Worm (Caenorhabditis elegans) whole organism, young adult: ENCODE data around the gene T01C3.3.

Experiments
- B0019.2 ChIP-seq: fragments of 200-800 bp; sonication (Bioruptor generic); conservative IDR thresholded peaks from 2 replicates; pipeline ENCODE4 v1.3.6; 2022; ENCODE audit warnings: missing genetic modification reagents, missing genetic modification characterization, missing compliant biosample characterization
- B0035.1 ChIP-seq: sonication (generic microtip); optimal IDR thresholded peaks from 2 replicates; lab custom pipeline; 2016; ENCODE audit warnings: missing genetic modification characterization, mild to moderate bottlenecking, missing compliant biosample characterization, missing genotype, missing genetic modification reagents
- B0336.3 ChIP-seq: fragments of 200-800 bp; sonication (Bioruptor generic); IDR thresholded peaks from 2 replicates; pipeline ENCODE4 v1.3.6; 2022; ENCODE audit warnings: missing genetic modification characterization, missing compliant biosample characterization
- D2030.7 ChIP-seq: fragments of 200-800 bp; sonication (Bioruptor generic); IDR thresholded peaks from 2 replicates; pipeline ENCODE4 v1.3.6; 2022; ENCODE audit warnings: missing genetic modification reagents, missing genetic modification characterization, missing compliant biosample characterization
- F22D6.2 ChIP-seq: sonication (generic microtip); optimal IDR thresholded peaks from 2 replicates; lab custom pipeline; 2016; ENCODE audit warnings: mild to moderate bottlenecking, missing genetic modification characterization, missing compliant biosample characterization
- F33H1.4 ChIP-seq: fragments of 200-800 bp; sonication (Bioruptor generic); IDR thresholded peaks from 2 replicates; pipeline ENCODE4 v1.3.6; 2022; ENCODE audit warnings: missing genetic modification reagents, missing genetic modification characterization, missing compliant biosample characterization
- F37B4.10 ChIP-seq: fragments of 200-800 bp; sonication (Bioruptor generic); IDR thresholded peaks from 2 replicates; pipeline ENCODE4 v1.3.6; 2022; ENCODE audit warnings: missing genetic modification characterization, missing compliant biosample characterization
- F52B5.7 ChIP-seq: sonication (generic microtip); optimal IDR thresholded peaks from 2 replicates; lab custom pipeline; 2016; ENCODE audit warnings: mild to moderate bottlenecking, missing genetic modification characterization, missing compliant biosample characterization
- F57A8.1 ChIP-seq: fragments of 200-800 bp; sonication (Bioruptor generic); optimal IDR thresholded peaks from 2 replicates; lab custom pipeline; 2018; ENCODE audit warnings: mild to moderate bottlenecking, missing genetic modification characterization, moderate library complexity, missing compliant biosample characterization
- T26A5.8 ChIP-seq: sonication (generic microtip); optimal IDR thresholded peaks from 2 replicates; lab custom pipeline; 2016; ENCODE audit warnings: missing genetic modification characterization, missing compliant biosample characterization
- Y53G8AR.9 ChIP-seq: fragments of 200-800 bp; sonication (Bioruptor generic); conservative IDR thresholded peaks from 2 replicates; pipeline ENCODE4 v1.3.6; 2022; ENCODE audit warnings: missing genetic modification reagents, missing genetic modification characterization, missing compliant biosample characterization
- Y56A3A.18 ChIP-seq: fragments of 200-800 bp; sonication (Bioruptor generic); IDR thresholded peaks from 2 replicates; pipeline ENCODE4 v1.3.6; 2022; ENCODE audit warnings: missing genetic modification reagents, missing genetic modification characterization, missing compliant biosample characterization
- Y79H2A.3 ChIP-seq: fragments of 200-800 bp; sonication (Bioruptor generic); conservative IDR thresholded peaks from 2 replicates; pipeline ENCODE4 v1.3.6; 2022; ENCODE audit warnings: missing genetic modification reagents, missing genetic modification characterization, missing compliant biosample characterization
- Y95B8A.8 ChIP-seq: fragments of 200-800 bp; sonication (Bioruptor generic); IDR thresholded peaks from 2 replicates; pipeline ENCODE4 v1.3.6; 2022; ENCODE audit warnings: missing genetic modification reagents, missing genetic modification characterization, missing compliant biosample characterization
- ZK185.1 ChIP-seq: sonication (generic microtip); optimal IDR thresholded peaks from 2 replicates; lab custom pipeline; 2016; ENCODE audit warnings: mild to moderate bottlenecking, missing genetic modification characterization, missing compliant biosample characterization; ENCODE audit not compliant: poor library complexity, severe bottlenecking
- akir-1 ChIP-seq: fragments of 200-800 bp; sonication (Bioruptor generic); optimal IDR thresholded peaks from 2 replicates; lab custom pipeline; 2018; ENCODE audit warnings: mild to moderate bottlenecking, missing genetic modification characterization, moderate library complexity, missing compliant biosample characterization
- aptf-2 ChIP-seq: fragments of 200-800 bp; sonication (Bioruptor generic); conservative IDR thresholded peaks from 2 replicates; pipeline ENCODE4 v1.3.6; 2022; ENCODE audit warnings: missing genetic modification reagents, missing genetic modification characterization, missing compliant biosample characterization
- attf-5 ChIP-seq: fragments of 200-800 bp; sonication (Bioruptor generic); optimal IDR thresholded peaks from 2 replicates; lab custom pipeline; 2018; ENCODE audit warnings: mild to moderate bottlenecking, missing genetic modification characterization, missing compliant biosample characterization
- attf-6 ChIP-seq: fragments of 200-800 bp; sonication (Bioruptor generic); IDR thresholded peaks from 2 replicates; pipeline ENCODE4 v1.3.6; 2022; ENCODE audit warnings: missing genetic modification reagents, missing genetic modification characterization, missing compliant biosample characterization
- bed-1 ChIP-seq: fragments of 200-800 bp; sonication (Bioruptor generic); IDR thresholded peaks from 2 replicates; pipeline ENCODE4 v1.3.6; 2022; ENCODE audit warnings: missing genetic modification reagents, missing genetic modification characterization, missing compliant biosample characterization
- bed-2 ChIP-seq: fragments of 200-800 bp; sonication (Bioruptor generic); IDR thresholded peaks from 2 replicates; pipeline ENCODE4 v1.3.6; 2022; ENCODE audit warnings: missing genetic modification reagents, missing genetic modification characterization, missing compliant biosample characterization
- ccch-3 ChIP-seq: fragments of 200-800 bp; sonication (Bioruptor generic); optimal IDR thresholded peaks from 2 replicates; lab custom pipeline; 2018; ENCODE audit warnings: mild to moderate bottlenecking, missing genetic modification characterization, missing compliant biosample characterization
- ceh-100 ChIP-seq: fragments of 200-800 bp; sonication (Bioruptor generic); IDR thresholded peaks from 2 replicates; pipeline ENCODE4 v1.3.6; 2022; ENCODE audit warnings: missing genetic modification reagents, missing genetic modification characterization, missing compliant biosample characterization
- ceh-40 ChIP-seq: fragments of 200-800 bp; sonication (Bioruptor generic); IDR thresholded peaks from 2 replicates; pipeline ENCODE4 v1.3.6; 2022; ENCODE audit warnings: missing genetic modification characterization, missing compliant biosample characterization
- ceh-58 ChIP-seq: fragments of 200-800 bp; sonication (Bioruptor generic); IDR thresholded peaks from 2 replicates; pipeline ENCODE4 v1.3.6; 2022; ENCODE audit warnings: missing genetic modification characterization, missing compliant biosample characterization
- ceh-79 ChIP-seq: sonication (generic microtip); optimal IDR thresholded peaks from 2 replicates; lab custom pipeline; 2017; ENCODE audit warnings: mild to moderate bottlenecking, missing genetic modification characterization, missing compliant biosample characterization
- die-1 ChIP-seq: sonication (generic microtip); optimal IDR thresholded peaks from 2 replicates; lab custom pipeline; 2016; ENCODE audit warnings: missing genotype, mild to moderate bottlenecking, missing genetic modification characterization, missing compliant biosample characterization
- dpff-1 ChIP-seq: sonication (generic microtip); optimal IDR thresholded peaks from 2 replicates; lab custom pipeline; 2017; ENCODE audit warnings: mild to moderate bottlenecking, missing genetic modification characterization, missing compliant biosample characterization
- egl-18 ChIP-seq: fragments of 200-800 bp; sonication (Bioruptor generic); IDR thresholded peaks from 2 replicates; pipeline ENCODE4 v1.3.6; 2022; ENCODE audit warnings: missing genetic modification reagents, missing genetic modification characterization, missing compliant biosample characterization
- gei-17 ChIP-seq: fragments of 200-800 bp; sonication (Bioruptor generic); optimal IDR thresholded peaks from 2 replicates; lab custom pipeline; 2018; ENCODE audit warnings: mild to moderate bottlenecking, missing genetic modification characterization, missing compliant biosample characterization
- him-1 ChIP-seq: sonication (generic microtip); optimal IDR thresholded peaks from 2 replicates; lab custom pipeline; 2016; ENCODE audit warnings: missing genotype, missing genetic modification reagents, missing genetic modification characterization, missing compliant biosample characterization
- hlh-12 ChIP-seq: sonication (generic microtip); optimal IDR thresholded peaks from 2 replicates; lab custom pipeline; 2016; ENCODE audit warnings: missing genetic modification characterization, missing compliant biosample characterization
- let-526 ChIP-seq: fragments of 200-800 bp; sonication (Bioruptor generic); IDR thresholded peaks from 2 replicates; pipeline ENCODE4 v1.3.6; 2022; ENCODE audit warnings: missing genetic modification reagents, missing genetic modification characterization, missing compliant biosample characterization
- let-607 ChIP-seq, 2 experiments: fragments of 200-800 bp in 1 of 2; sonication (Bioruptor generic) in 1 of 2; sonication (generic microtip) in 1 of 2; optimal IDR thresholded peaks; 2 replicates each; lab custom pipeline; 2016 to 2018; ENCODE audit warnings: mild to moderate bottlenecking in 2 of 2, missing compliant biosample characterization in 2 of 2, missing genetic modification characterization in 2 of 2, moderate library complexity in 2 of 2, missing genotype in 1 of 2
- lin-54 ChIP-seq: fragments of 200-800 bp; sonication (Bioruptor generic); optimal IDR thresholded peaks from 2 replicates; lab custom pipeline; 2018; ENCODE audit warnings: mild to moderate bottlenecking, missing genetic modification characterization, missing compliant biosample characterization
- lsl-1 ChIP-seq: fragments of 200-800 bp; sonication (Bioruptor generic); optimal IDR thresholded peaks from 2 replicates; lab custom pipeline; 2018; ENCODE audit warnings: mild to moderate bottlenecking, missing genetic modification characterization, moderate library complexity, missing compliant biosample characterization
- madf-3 ChIP-seq: fragments of 200-800 bp; sonication (Bioruptor generic); IDR thresholded peaks from 2 replicates; pipeline ENCODE4 v1.3.6; 2022; ENCODE audit warnings: missing genetic modification reagents, missing genetic modification characterization, missing compliant biosample characterization
- madf-6 ChIP-seq: fragments of 200-800 bp; sonication (Bioruptor generic); IDR thresholded peaks from 2 replicates; pipeline ENCODE4 v1.3.6; 2022; ENCODE audit warnings: missing genetic modification reagents, missing genetic modification characterization, missing compliant biosample characterization
- madf-8 ChIP-seq: fragments of 200-800 bp; sonication (Bioruptor generic); conservative IDR thresholded peaks from 2 replicates; pipeline ENCODE4 v1.3.6; 2022; ENCODE audit warnings: missing genetic modification reagents, missing genetic modification characterization, missing compliant biosample characterization
- mcd-1 ChIP-seq: fragments of 200-800 bp; sonication (Bioruptor generic); IDR thresholded peaks from 2 replicates; pipeline ENCODE4 v1.3.6; 2022; ENCODE audit warnings: missing genetic modification reagents, missing genetic modification characterization, missing compliant biosample characterization
- mes-4 ChIP-seq: sonication (generic microtip); optimal IDR thresholded peaks from 2 replicates; lab custom pipeline; 2016; ENCODE audit warnings: missing genotype, missing genetic modification characterization, missing compliant biosample characterization
- pbrm-1 ChIP-seq: fragments of 200-800 bp; sonication (Bioruptor generic); IDR thresholded peaks from 2 replicates; pipeline ENCODE4 v1.3.6; 2022; ENCODE audit warnings: missing genetic modification reagents, missing genetic modification characterization, missing compliant biosample characterization
- pha-4 ChIP-seq: fragments of 150-350 bp; sonication (generic microtip); optimal IDR thresholded peaks from 2 replicates; lab custom pipeline; 2014; ENCODE audit warnings: missing biosample characterization, missing genetic modification reagents, missing genetic modification characterization
- rpc-1 ChIP-seq, 2 experiments: fragments of 150-350 bp in 1 of 2; sonication (generic microtip) in 1 of 2; optimal IDR thresholded peaks; 2 replicates each; lab custom pipeline; 2014 to 2018; ENCODE audit warnings: missing biosample characterization in 1 of 2, missing genetic modification characterization in 1 of 2, missing genetic modification reagents in 1 of 2, missing genotype in 1 of 2
- somi-1 ChIP-seq: fragments of 200-800 bp; sonication (Bioruptor generic); optimal IDR thresholded peaks from 2 replicates; lab custom pipeline; 2018; ENCODE audit warnings: mild to moderate bottlenecking, missing genetic modification characterization, missing compliant biosample characterization
- unc-130 ChIP-seq: sonication (generic microtip); optimal IDR thresholded peaks from 2 replicates; lab custom pipeline; 2016; ENCODE audit warnings: missing genetic modification reagents, missing genetic modification characterization, missing compliant biosample characterization
- xnd-1 ChIP-seq: sonication (generic microtip); optimal IDR thresholded peaks from 2 replicates; lab custom pipeline; 2016; ENCODE audit warnings: missing genotype, missing genetic modification reagents, missing genetic modification characterization, missing compliant biosample characterization
- zim-3 ChIP-seq: sonication (generic microtip); optimal IDR thresholded peaks from 2 replicates; lab custom pipeline; 2017; ENCODE audit warnings: mild to moderate bottlenecking, missing genetic modification characterization, moderate library complexity, missing compliant biosample characterization
- ztf-6 ChIP-seq: fragments of 200-800 bp; sonication (Bioruptor generic); IDR thresholded peaks from 2 replicates; pipeline ENCODE4 v1.3.6; 2022; ENCODE audit warnings: missing genetic modification reagents, missing genetic modification characterization, missing compliant biosample characterization

The T01C3.3 gene

ce11 chrV:14992627-14993117, at the start of gene T01C3.3 (continued):
- TF ChIP-seq lin-54 (peak; percentile 52), let-607 (tag; optimal IDR thresholded peaks at IDR 0.05; lab: Kevin White, UChicago) (no peak), xnd-1 (peak; percentile 91), unc-130 (GFP tag; lab: Kevin White, UChicago) (peak; percentile 17), pha-4 (no peak), hlh-12 (tag; lab: Kevin White, UChicago) (no peak), Y79H2A.3 (GFP tag; lab: Robert Waterston, UW) (no peak), ztf-6 (GFP tag; lab: Robert Waterston, UW) (no peak), attf-6 (GFP tag; lab: Robert Waterston, UW) (no peak), attf-5 (GFP tag; lab: Kevin White, UChicago) (no peak), zim-3 (tag; lab: Kevin White, UChicago) (no peak), madf-8 (GFP tag; lab: Robert Waterston, UW) (peak; percentile 92), F22D6.2 (no peak), aptf-2 (GFP tag; lab: Robert Waterston, UW) (no peak), madf-6 (GFP tag; lab: Robert Waterston, UW) (peak; percentile 96), bed-2 (GFP tag; lab: Robert Waterston, UW) (no peak), ceh-58 (GFP tag; lab: Robert Waterston, UW) (no peak), ceh-100 (GFP tag; lab: Robert Waterston, UW) (0 out of 2 replicates have a peak, but pooled peaks have one; percentile 32), let-526 (GFP tag; lab: Robert Waterston, UW) (no peak), F57A8.1 (no peak), pbrm-1 (GFP tag; lab: Robert Waterston, UW) (0 out of 2 replicates have a peak, but pooled peaks have one; percentile 35), Y53G8AR.9 (GFP tag; lab: Robert Waterston, UW) (no peak), die-1 (tag; lab: Kevin White, UChicago) (no peak), ccch-3 (GFP tag; lab: Kevin White, UChicago) (no peak), rpc-1 (optimal IDR thresholded peaks at IDR 0.05; lab: Kevin White, UChicago) (no peak), rpc-1 (tag; optimal IDR thresholded peaks at IDR 0.05; lab: Kevin White, UChicago) (no peak), F52B5.7 (tag; lab: Kevin White, UChicago) (no peak), ceh-40 (GFP tag; lab: Robert Waterston, UW) (no peak), T26A5.8 (tag; lab: Kevin White, UChicago) (no peak), madf-3 (peak; percentile 78; the same call in 1 of the 2 replicates), F33H1.4 (GFP tag; lab: Robert Waterston, UW) (peak; percentile 78), Y56A3A.18 (GFP tag; lab: Robert Waterston, UW) (no peak), akir-1 (no peak), ceh-79 (no peak), B0035.1 (tag; lab: Kevin White, UChicago) (no peak), ZK185.1 (no peak), D2030.7 (peak; percentile 89), Y95B8A.8 (GFP tag; lab: Robert Waterston, UW) (peak; percentile 51; the same call in 1 of the 2 replicates), lsl-1 (GFP tag; lab: Kevin White, UChicago) (peak; percentile 91), bed-1 (GFP tag; lab: Robert Waterston, UW) (no peak), him-1 (no peak), mes-4 (no peak), mcd-1 (GFP tag; lab: Robert Waterston, UW) (peak; percentile 50), dpff-1 (tag; lab: Kevin White, UChicago) (no peak), egl-18 (no peak), B0019.2 (GFP tag; lab: Robert Waterston, UW) (peak; percentile 65; the same call in 1 of the 2 replicates), somi-1 (GFP tag; lab: Kevin White, UChicago) (no peak), B0336.3 (GFP tag; lab: Robert Waterston, UW) (no peak), F37B4.10 (GFP tag; lab: Robert Waterston, UW) (no peak), gei-17 (GFP tag; lab: Kevin White, UChicago) (no peak)
